Fruit fly (Drosophila melanogaster): ENCODE data around the gene hdm.

Gene hdm

dm6 chrX:7893411-7894122, 26.4 kb downstream of the hdm start, which contains the start of the genes CG45089, ND-MNLL and p115 (continued):
- peak; percentile 35 for TF ChIP-seq Ssrp (tag; optimal IDR thresholded peaks at IDR 0.05)
- no peak; the same call in 1 of the 2 replicates for TF ChIP-seq esg (GFP tag; conservative IDR thresholded peaks at IDR 0.05)
- peak; percentile 62 for TF ChIP-seq Nf-YC (tag; optimal IDR thresholded peaks at IDR 0.05)
- TF ChIP-seq CG9797 (GFP tag; optimal IDR thresholded peaks at IDR 0.05): peak; percentile 22
- TF ChIP-seq CG10321 (GFP tag; IDR thresholded peaks at IDR 0.05): no peak
- TF ChIP-seq Atf-2 (GFP tag; optimal IDR thresholded peaks at IDR 0.05): no peak
- no peak for TF ChIP-seq chinmo (GFP tag; IDR thresholded peaks at IDR 0.05; ENCODE audit: partially characterized antibody)
- TF ChIP-seq Myb (GFP tag; optimal IDR thresholded peaks at IDR 0.05): peak; percentile 20
- TF ChIP-seq MBD-R2 (GFP tag; IDR thresholded peaks at IDR 0.05): peak; percentile 78
- no peak for TF ChIP-seq HmgD (GFP tag; optimal IDR thresholded peaks at IDR 0.05)
- TF ChIP-seq pho (GFP tag; optimal IDR thresholded peaks at IDR 0.05): peak; percentile 14
- no peak for TF ChIP-seq grn (GFP tag; optimal IDR thresholded peaks at IDR 0.05)
- 0 out of 3 replicates have a peak, but pooled peaks have one; percentile 14 for TF ChIP-seq H15 (GFP tag; IDR thresholded peaks at IDR 0.05)
- TF ChIP-seq CG8290 (GFP tag; optimal IDR thresholded peaks at IDR 0.05): peak; percentile 70
- no peak for TF ChIP-seq CG8290 (tag; optimal IDR thresholded peaks at IDR 0.05)
- TF ChIP-seq repo (GFP tag; optimal IDR thresholded peaks at IDR 0.05): no peak
- peak; percentile 1 for TF ChIP-seq CG6254 (GFP tag; optimal IDR thresholded peaks at IDR 0.05)
- TF ChIP-seq Dip3 (GFP tag; optimal IDR thresholded peaks at IDR 0.05): peak; percentile 26
- TF ChIP-seq Doc3 (GFP tag; IDR thresholded peaks at IDR 0.05; ENCODE audit: partially characterized antibody): 0 out of 3 replicates have a peak, but pooled peaks have one; percentile 48
- no peak for TF ChIP-seq dan (GFP tag; IDR thresholded peaks at IDR 0.05)
- TF ChIP-seq pnt (GFP tag; optimal IDR thresholded peaks at IDR 0.05): no peak
- no peak for TF ChIP-seq C15 (GFP tag; IDR thresholded peaks at IDR 0.05)
- TF ChIP-seq CHES-1-like (GFP tag; optimal IDR thresholded peaks at IDR 0.05): no peak
- TF ChIP-seq CG14860 (GFP tag; IDR thresholded peaks at IDR 0.05; ENCODE audit: partially characterized antibody): peak; percentile 61; the same call in 2 of the 3 replicates
- no peak for TF ChIP-seq danr (GFP tag; IDR thresholded peaks at IDR 0.05)
- peak; percentile 26 for TF ChIP-seq cato (GFP tag; optimal IDR thresholded peaks at IDR 0.05; ENCODE audit: borderline replicate concordance)
- TF ChIP-seq CG4854 (GFP tag; optimal IDR thresholded peaks at IDR 0.05): no peak
- TF ChIP-seq CG17328 (GFP tag; IDR thresholded peaks at IDR 0.05): 0 out of 2 replicates have a peak, but pooled peaks have one; percentile 42
- TF ChIP-seq lilli (GFP tag; optimal IDR thresholded peaks at IDR 0.05): peak; percentile 81
- TF ChIP-seq CG1529 (GFP tag; optimal IDR thresholded peaks at IDR 0.05): peak; percentile 6
- no peak for TF ChIP-seq Mrtf (GFP tag; IDR thresholded peaks at IDR 0.05)
- peak; percentile 44; the same call in 1 of the 2 replicates for TF ChIP-seq NFAT (GFP tag; IDR thresholded peaks at IDR 0.05)
- no peak for TF ChIP-seq Dip2 (GFP tag; IDR thresholded peaks at IDR 0.05)
- no peak for TF ChIP-seq slp2 (GFP tag; optimal IDR thresholded peaks at IDR 0.05)
- no peak for TF ChIP-seq CG6175 (GFP tag; IDR thresholded peaks at IDR 0.05)
- TF ChIP-seq tin (GFP tag; optimal IDR thresholded peaks at IDR 0.05): peak; percentile 57
- no peak for TF ChIP-seq Asciz (GFP tag; optimal IDR thresholded peaks at IDR 0.05)
- TF ChIP-seq HHEX (GFP tag; optimal IDR thresholded peaks at IDR 0.05): peak; percentile 18
- TF ChIP-seq Elba2 (GFP tag; optimal IDR thresholded peaks at IDR 0.05): peak; percentile 67
- no peak for TF ChIP-seq Poxn (GFP tag; IDR thresholded peaks at IDR 0.05)
- peak; percentile 40 for TF ChIP-seq Hmr (GFP tag; optimal IDR thresholded peaks at IDR 0.05)
- peak; percentile 24 for TF ChIP-seq CG10462 (GFP tag; optimal IDR thresholded peaks at IDR 0.05)
- TF ChIP-seq trh (GFP tag; optimal IDR thresholded peaks at IDR 0.05): no peak
- TF ChIP-seq ranshi (GFP tag; IDR thresholded peaks at IDR 0.05): no peak
- TF ChIP-seq CG18476 (GFP tag; optimal IDR thresholded peaks at IDR 0.05): peak; percentile 33
- TF ChIP-seq Rfx (GFP tag; IDR thresholded peaks at IDR 0.05): peak; percentile 71; the same call in 1 of the 2 replicates
- peak; percentile 20 for TF ChIP-seq gro (GFP tag; optimal IDR thresholded peaks at IDR 0.05)
- no peak for TF ChIP-seq CG3726 (GFP tag; IDR thresholded peaks at IDR 0.05)
- TF ChIP-seq Hr51 (GFP tag; optimal IDR thresholded peaks at IDR 0.05): peak; percentile 35 to 64
- TF ChIP-seq tna (GFP tag; IDR thresholded peaks at IDR 0.05; ENCODE audit: partially characterized antibody): no peak
